Worm (Caenorhabditis elegans) whole organism, L1 larva: ENCODE data around the gene fbxa-28.

Source experiments
- C34B4.2 ChIP-seq: sonication (generic microtip); optimal IDR thresholded peaks from 2 replicates; lab custom pipeline; 2017; ENCODE audit warnings: mild to moderate bottlenecking, missing genetic modification characterization, missing compliant biosample characterization
- F16B12.6 ChIP-seq: fragments of 150-350 bp; optimal IDR thresholded peaks from 2 replicates; lab custom pipeline; 2014; ENCODE audit warnings: missing biosample characterization, missing genetic modification characterization
- Y116A8C.19 ChIP-seq: sonication (generic microtip); optimal IDR thresholded peaks from 2 replicates; lab custom pipeline; 2016; ENCODE audit warnings: missing compliant biosample characterization, missing genetic modification characterization, borderline replicate concordance
- aha-1 ChIP-seq: fragments of 150-350 bp; optimal IDR thresholded peaks from 2 replicates; lab custom pipeline; 2014; ENCODE audit warnings: missing biosample characterization, missing genetic modification characterization
- blmp-1 ChIP-seq: fragments of 150-350 bp; optimal IDR thresholded peaks from 2 replicates; lab custom pipeline; 2014; ENCODE audit warnings: missing biosample characterization, missing genetic modification characterization
- ceh-8 ChIP-seq: fragments of 200-800 bp; sonication (Bioruptor generic); optimal IDR thresholded peaks from 2 replicates; lab custom pipeline; 2018; ENCODE audit warnings: mild to moderate bottlenecking, missing genetic modification characterization, moderate library complexity, missing compliant biosample characterization
- dpl-1 ChIP-seq, 3 experiments: fragments of 150-350 bp in 2 of 3; sonication (generic microtip) in 1 of 3; optimal IDR thresholded peaks; 2 replicates each; lab custom pipeline; 2014 to 2017; ENCODE audit warnings: missing biosample characterization in 3 of 3, missing genetic modification characterization in 3 of 3, missing genetic modification reagents in 3 of 3
- dsc-1 ChIP-seq: sonication (generic microtip); optimal IDR thresholded peaks from 2 replicates; lab custom pipeline; 2016; ENCODE audit warnings: mild to moderate bottlenecking, missing genetic modification characterization, missing compliant biosample characterization
- efl-1 ChIP-seq, 4 experiments: fragments of 150-350 bp; optimal IDR thresholded peaks in 3 of 4; peaks in 1 of 4; 1 replicate in 1 of 4; 2 replicates in 3 of 4; lab custom pipeline; 2014; ENCODE audit warnings: missing biosample characterization in 2 of 4, missing genetic modification characterization in 2 of 4, missing genetic modification reagents in 2 of 4
- efl-3 ChIP-seq: fragments of 200-800 bp; sonication (Bioruptor generic); optimal IDR thresholded peaks from 2 replicates; lab custom pipeline; 2018; ENCODE audit warnings: mild to moderate bottlenecking, missing genetic modification characterization, missing compliant biosample characterization
- egl-13 ChIP-seq: sonication (generic microtip); optimal IDR thresholded peaks from 2 replicates; lab custom pipeline; 2016; ENCODE audit warnings: missing genotype, missing genetic modification reagents, missing genetic modification characterization, missing compliant biosample characterization
- elt-2 ChIP-seq: sonication (generic microtip); optimal IDR thresholded peaks from 2 replicates; lab custom pipeline; 2016; ENCODE audit warnings: missing genetic modification characterization, mild to moderate bottlenecking, inconsistent platforms, missing compliant biosample characterization, missing genetic modification reagents
- elt-3 ChIP-seq, 6 experiments: fragments of 150-350 bp in 1 of 6; sonication (generic microtip); optimal IDR thresholded peaks; 2 replicates each; lab custom pipeline; 2017 to 2018; ENCODE audit warnings: missing biosample characterization in 6 of 6, missing genetic modification characterization in 6 of 6, inconsistent platforms in 1 of 6
- fkh-4 ChIP-seq: sonication (generic microtip); optimal IDR thresholded peaks from 2 replicates; lab custom pipeline; 2016; ENCODE audit warnings: missing compliant biosample characterization, missing genetic modification characterization, borderline replicate concordance
- fkh-8 ChIP-seq: sonication (generic microtip); optimal IDR thresholded peaks from 2 replicates; lab custom pipeline; 2016; ENCODE audit warnings: mild to moderate bottlenecking, missing genetic modification characterization, missing compliant biosample characterization
- hlh-4 ChIP-seq: sonication (generic microtip); optimal IDR thresholded peaks from 2 replicates; lab custom pipeline; 2016; ENCODE audit warnings: mild to moderate bottlenecking, missing genetic modification characterization, missing compliant biosample characterization
- hpl-2 ChIP-seq: fragments of 150-350 bp; optimal IDR thresholded peaks from 2 replicates; lab custom pipeline; 2014; ENCODE audit warnings: missing biosample characterization, missing genetic modification reagents, missing genetic modification characterization
- irx-1 ChIP-seq: sonication (generic microtip); optimal IDR thresholded peaks from 2 replicates; lab custom pipeline; 2016; ENCODE audit warnings: missing genetic modification characterization, missing compliant biosample characterization
- lin-14 ChIP-seq: fragments of 200-800 bp; sonication (Bioruptor generic); optimal IDR thresholded peaks from 2 replicates; lab custom pipeline; 2018; ENCODE audit warnings: mild to moderate bottlenecking, missing genetic modification characterization, moderate library complexity, missing compliant biosample characterization
- lin-35 ChIP-seq, 2 experiments: fragments of 150-350 bp; optimal IDR thresholded peaks; 2 replicates each; lab custom pipeline; 2014; ENCODE audit warnings: missing biosample characterization in 2 of 2, missing genetic modification characterization in 2 of 2, missing genetic modification reagents in 2 of 2
- lir-3 ChIP-seq: sonication (generic microtip); optimal IDR thresholded peaks from 2 replicates; lab custom pipeline; 2016; ENCODE audit warnings: mild to moderate bottlenecking, missing genetic modification characterization, moderate library complexity, missing compliant biosample characterization; ENCODE audit not compliant: poor library complexity
- lsy-2 ChIP-seq, 2 experiments: fragments of 150-350 bp; optimal IDR thresholded peaks; 2 replicates each; lab custom pipeline; 2014; ENCODE audit warnings: missing biosample characterization in 2 of 2, missing genetic modification characterization in 2 of 2
- mef-2 ChIP-seq: fragments of 150-350 bp; optimal IDR thresholded peaks from 2 replicates; lab custom pipeline; 2014; ENCODE audit warnings: missing biosample characterization, missing genetic modification characterization
- nhr-19 ChIP-seq: fragments of 200-800 bp; sonication (Bioruptor generic); conservative IDR thresholded peaks from 2 replicates; pipeline ENCODE4 v1.3.6; 2022; ENCODE audit warnings: missing genetic modification characterization, missing compliant biosample characterization
- nhr-28 ChIP-seq: fragments of 150-350 bp; optimal IDR thresholded peaks from 2 replicates; lab custom pipeline; 2014; ENCODE audit warnings: missing biosample characterization, missing genetic modification characterization
- nhr-47 ChIP-seq: sonication (generic microtip); optimal IDR thresholded peaks from 2 replicates; lab custom pipeline; 2016; ENCODE audit warnings: mild to moderate bottlenecking, missing genetic modification characterization, moderate library complexity, missing compliant biosample characterization
- nhr-85 ChIP-seq: sonication (generic microtip); peaks from one replicate; lab custom pipeline; 2016; ENCODE audit warnings: missing genetic modification characterization, inconsistent platforms, missing compliant biosample characterization
- pax-3 ChIP-seq: fragments of 200-800 bp; sonication (Bioruptor generic); optimal IDR thresholded peaks from 2 replicates; lab custom pipeline; 2018; ENCODE audit warnings: mild to moderate bottlenecking, missing genetic modification characterization, moderate library complexity, missing compliant biosample characterization
- rnt-1 ChIP-seq: sonication (generic microtip); optimal IDR thresholded peaks from 2 replicates; lab custom pipeline; 2016; ENCODE audit warnings: mild to moderate bottlenecking, missing genetic modification characterization, moderate library complexity, missing compliant biosample characterization
- sox-4 ChIP-seq: sonication (generic microtip); optimal IDR thresholded peaks from 2 replicates; lab custom pipeline; 2016; ENCODE audit warnings: missing genetic modification characterization, missing compliant biosample characterization
- sup-37 ChIP-seq: fragments of 200-800 bp; sonication (Bioruptor generic); optimal IDR thresholded peaks from 2 replicates; lab custom pipeline; 2018; ENCODE audit warnings: mild to moderate bottlenecking, missing genetic modification characterization, missing compliant biosample characterization
- swsn-7 ChIP-seq: sonication (generic microtip); optimal IDR thresholded peaks from 2 replicates; lab custom pipeline; 2016; ENCODE audit warnings: missing genetic modification characterization, missing compliant biosample characterization
- unc-30 ChIP-seq: sonication (generic microtip); optimal IDR thresholded peaks from 2 replicates; lab custom pipeline; 2017; ENCODE audit warnings: missing biosample characterization, missing genetic modification characterization
- unc-86 ChIP-seq: sonication (generic microtip); optimal IDR thresholded peaks from 2 replicates; lab custom pipeline; 2016; ENCODE audit warnings: missing genetic modification characterization, missing compliant biosample characterization
- unc-98 ChIP-seq: fragments of 200-800 bp; sonication (Bioruptor generic); IDR thresholded peaks from 2 replicates; pipeline ENCODE4 v1.3.6; 2022; ENCODE audit warnings: missing genetic modification characterization, missing compliant biosample characterization
- vab-15 ChIP-seq: sonication (generic microtip); optimal IDR thresholded peaks from 2 replicates; lab custom pipeline; 2017; ENCODE audit warnings: missing genotype, mild to moderate bottlenecking, missing genetic modification characterization, missing compliant biosample characterization
- ztf-4 ChIP-seq: fragments of 150-350 bp; optimal IDR thresholded peaks from 2 replicates; lab custom pipeline; 2014; ENCODE audit warnings: missing biosample characterization, missing genetic modification characterization

fbxa-28 gene

DNA sequence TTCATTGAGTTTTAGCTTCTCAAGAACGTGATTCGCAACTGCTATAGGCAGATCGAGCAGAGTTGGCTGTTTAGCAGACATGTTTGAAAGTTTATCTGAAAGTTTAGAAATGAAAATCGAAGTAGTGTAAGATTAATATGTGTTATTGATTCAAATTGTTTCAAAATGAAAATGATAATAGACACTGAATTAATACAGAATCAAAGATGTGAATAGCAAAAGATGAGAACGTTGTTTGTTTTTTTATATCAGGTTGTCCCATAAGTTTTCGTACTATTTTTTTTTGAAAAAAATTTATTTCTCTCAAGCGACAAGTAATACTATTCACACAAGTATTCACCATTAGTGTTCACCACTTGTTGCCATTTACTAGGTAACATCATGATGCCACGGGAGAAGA is 4.6 kb upstream of the fbxa-28 start, which contains the start of gene fbxa-36:
TSS of gene fbxa-36 (minus strand) at position 101 of the 400 bp plus-strand sequence.
- TF ChIP-seq C34B4.2 (no peak), F16B12.6 (tag; lab: Kevin White, UChicago) (no peak), ztf-4 (tag; lab: Kevin White, UChicago) (no peak), nhr-47 (tag; lab: Kevin White, UChicago) (no peak), lin-14 (GFP tag; lab: Kevin White, UChicago) (no peak), nhr-28 (no peak), nhr-19 (no peak), irx-1 (tag; lab: Kevin White, UChicago) (no peak), unc-86 (tag; lab: Kevin White, UChicago) (no peak), blmp-1 (no peak), lin-35 (GFP tag; optimal IDR thresholded peaks at IDR 0.05; lab: Kevin White, UChicago) (no peak)

DNA sequence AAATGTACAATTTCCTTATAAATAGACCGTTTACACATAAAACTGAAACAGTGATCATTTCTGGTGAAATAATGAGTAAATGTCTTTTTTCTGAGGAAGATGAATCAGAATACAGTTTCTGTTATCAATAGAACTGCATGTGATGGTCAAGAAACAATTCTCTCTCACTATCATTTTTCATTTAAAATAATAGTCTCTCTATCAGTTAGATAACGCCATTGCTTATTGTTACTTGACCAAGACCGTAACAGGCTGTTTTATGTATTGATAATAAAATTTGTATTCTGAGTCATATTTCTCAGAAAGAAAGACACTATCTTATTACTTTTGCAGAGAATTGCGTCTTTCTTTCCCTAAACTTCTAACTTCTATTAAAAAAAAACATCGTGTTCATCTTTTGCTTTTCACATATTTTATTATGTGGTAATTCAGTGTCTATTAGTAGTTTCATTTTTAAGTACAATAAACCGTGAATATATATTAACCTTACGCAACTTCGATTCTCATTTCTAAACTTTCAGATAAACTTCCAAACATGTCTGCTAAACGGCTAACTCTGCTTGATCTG is 2.5 kb upstream of the fbxa-28 start, which contains the start of gene fbxa-35:
TSS of gene fbxa-35 (plus strand) at position 518 of the 568 bp plus-strand sequence.
- TF ChIP-seq ceh-8 (GFP tag; lab: Kevin White, UChicago): no peak
- TF ChIP-seq elt-3 (tag; optimal IDR thresholded peaks at IDR 0.05; lab: Kevin White, UChicago): peak in 2 of 6 experiments; percentile 13
- no peak for TF ChIP-seq sup-37
- TF ChIP-seq dsc-1 (tag; lab: Kevin White, UChicago): no peak
- TF ChIP-seq elt-2 (tag; lab: Kevin White, UChicago): peak; percentile 82
- TF ChIP-seq hlh-4 (tag; lab: Kevin White, UChicago): no peak
- no peak for TF ChIP-seq swsn-7 (tag; lab: Kevin White, UChicago)
- no peak for TF ChIP-seq hpl-2 (GFP tag; lab: Kevin White, UChicago)
- no peak for TF ChIP-seq nhr-19
- no peak for TF ChIP-seq unc-30 (tag; lab: Kevin White, UChicago)
- TF ChIP-seq efl-1 (optimal IDR thresholded peaks at IDR 0.05; lab: Kevin White, UChicago): no peak
- peak in 1 of 2 experiments; percentile 19 for TF ChIP-seq efl-1 (GFP tag; optimal IDR thresholded peaks at IDR 0.05 in 1 of 2; lab: Kevin White, UChicago)
- TF ChIP-seq lsy-2 (tag; optimal IDR thresholded peaks at IDR 0.05; lab: Kevin White, UChicago): no peak

DNA sequence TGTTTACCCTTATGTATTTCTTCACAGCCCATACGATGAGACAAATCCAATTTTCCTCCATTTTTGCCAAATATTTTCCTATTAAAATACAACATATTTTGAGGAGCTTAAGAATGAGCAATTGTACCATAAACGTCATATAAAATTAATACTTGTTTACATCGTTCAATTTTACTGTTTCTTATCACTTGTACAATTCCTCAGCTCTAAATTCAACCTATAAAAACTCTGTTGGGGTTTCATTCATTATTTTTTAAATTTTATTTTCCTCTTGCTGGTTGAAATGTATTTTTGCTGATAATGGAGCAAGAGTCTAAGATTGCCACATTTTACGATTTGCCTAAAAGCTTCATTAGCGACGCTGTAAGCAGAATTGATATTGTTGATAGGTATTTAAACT is 5.7 kb downstream of the fbxa-28 start, which contains the start of gene fbxa-75:
TSS of gene fbxa-75 (plus strand) at position 301 of the 400 bp plus-strand sequence.
- no peak for TF ChIP-seq lir-3
- TF ChIP-seq aha-1: no peak
- TF ChIP-seq C34B4.2: no peak
- TF ChIP-seq irx-1 (tag; lab: Kevin White, UChicago): no peak
- TF ChIP-seq mef-2 (tag; lab: Kevin White, UChicago): no peak
- no peak for TF ChIP-seq egl-13 (tag; lab: Kevin White, UChicago)
- no peak for TF ChIP-seq unc-98 (GFP tag; lab: Robert Waterston, UW)
- no peak for TF ChIP-seq rnt-1 (tag; lab: Kevin White, UChicago)
- no peak for TF ChIP-seq dpl-1 (GFP tag; optimal IDR thresholded peaks at IDR 0.05; lab: Kevin White, UChicago)
- no peak for TF ChIP-seq vab-15 (tag; lab: Kevin White, UChicago)
- no peak for TF ChIP-seq sox-4 (tag; lab: Kevin White, UChicago)
- no peak for TF ChIP-seq fkh-8 (tag; lab: Kevin White, UChicago)
- TF ChIP-seq pax-3 (tag; lab: Kevin White, UChicago): no peak
- no peak for TF ChIP-seq elt-2 (tag; lab: Kevin White, UChicago)
- no peak for TF ChIP-seq Y116A8C.19 (tag; lab: Kevin White, UChicago)
- TF ChIP-seq nhr-85 (tag; lab: Kevin White, UChicago): no peak
- no peak for TF ChIP-seq efl-3
- TF ChIP-seq fkh-4 (tag; lab: Kevin White, UChicago): no peak
- TF ChIP-seq, all 84 proteins: peak for 0
